Fruit fly (Drosophila melanogaster) Kc167 (cell line): ENCODE data around the gene CG14903.

Source experiments
- Myc ChIP-seq: fragments of >200 bp; optimal IDR thresholded peaks from 2 replicates; lab custom pipeline; 2017; ENCODE audit warnings: missing external identifiers
- Sin3A ChIP-seq: fragments of >200 bp; optimal IDR thresholded peaks from 2 replicates; lab custom pipeline; 2018; ENCODE audit warnings: missing external identifiers
- h ChIP-seq: fragments of >200 bp; optimal IDR thresholded peaks from 3 replicates; lab custom pipeline; 2018; ENCODE audit warnings: missing external identifiers
- insv ChIP-seq: fragments of >200 bp; optimal IDR thresholded peaks from 3 replicates; lab custom pipeline; 2018; ENCODE audit warnings: missing external identifiers
- psq ChIP-seq: fragments of >200 bp; optimal IDR thresholded peaks from 2 replicates; lab custom pipeline; 2017; ENCODE audit warnings: missing external identifiers
- ttk ChIP-seq: sonication (Bioruptor generic); optimal IDR thresholded peaks from 2 replicates; lab custom pipeline; 2017; ENCODE audit warnings: missing external identifiers

CG14903 gene

dm6 chr3R:16594056-16594858 lies 20.7 kb upstream of the CG14903 start, which contains the start of gene CG14892:
Gene CG14892 (plus strand): TSS chr3R:16594414.
- TF ChIP-seq insv (lab: Kevin White, UChicago) (no peak), Myc (lab: Kevin White, UChicago) (no peak), ttk (lab: Kevin White, UChicago) (no peak), h (lab: Kevin White, UChicago) (no peak), psq (no peak), Sin3A (lab: Kevin White, UChicago) (no peak)

dm6 chr3R:16591407-16591806 lies 17.9 kb upstream of the CG14903 start:
- TF ChIP-seq Myc (lab: Kevin White, UChicago) (no peak), insv (lab: Kevin White, UChicago) (no peak), psq (no peak), h (lab: Kevin White, UChicago) (no peak), Sin3A (lab: Kevin White, UChicago) (no peak), ttk (lab: Kevin White, UChicago) (no peak)

dm6 chr3R:16583605-16584004 lies 10.1 kb upstream of the CG14903 start, which contains the start of gene Scp2:
Gene Scp2 (minus strand): TSS chr3R:16583663.
- no peak for TF ChIP-seq psq
- TF ChIP-seq ttk (lab: Kevin White, UChicago): no peak
- TF ChIP-seq Myc (lab: Kevin White, UChicago): no peak
- TF ChIP-seq h (lab: Kevin White, UChicago): no peak
- TF ChIP-seq Sin3A (lab: Kevin White, UChicago): no peak
- no peak for TF ChIP-seq insv (lab: Kevin White, UChicago)

dm6 chr3R:16571215-16571614 lies 2.3 kb downstream of the CG14903 start, which contains the start of gene CG14891:
Gene CG14891 (plus strand): TSS chr3R:16571515.
- TF ChIP-seq Sin3A (lab: Kevin White, UChicago): no peak
- no peak for TF ChIP-seq h (lab: Kevin White, UChicago)
- TF ChIP-seq Myc (lab: Kevin White, UChicago): no peak
- TF ChIP-seq insv (lab: Kevin White, UChicago): no peak
- TF ChIP-seq psq: no peak
- TF ChIP-seq ttk (lab: Kevin White, UChicago): no peak

dm6 chr3R:16570484-16570883 lies 3.1 kb downstream of the CG14903 start:
- TF ChIP-seq psq (no peak), insv (lab: Kevin White, UChicago) (no peak)

- TF ChIP-seq psq (no peak), Myc (lab: Kevin White, UChicago) (no peak)
Observed at dm6 chr3R:16569338-16569737, 4.2 kb downstream of the CG14903 start.

dm6 chr3R:16564775-16565174 lies 8.8 kb downstream of the CG14903 start:
- TF ChIP-seq Sin3A (lab: Kevin White, UChicago) (no peak), ttk (lab: Kevin White, UChicago) (no peak), psq (no peak), Myc (lab: Kevin White, UChicago) (no peak), h (lab: Kevin White, UChicago) (no peak), insv (lab: Kevin White, UChicago) (no peak)

dm6 chr3R:16558623-16559155 lies 14.9 kb downstream of the CG14903 start:
- TF ChIP-seq Sin3A (lab: Kevin White, UChicago) (no peak), h (lab: Kevin White, UChicago) (no peak), ttk (lab: Kevin White, UChicago) (no peak)

dm6 chr3R:16553459-16554230 lies 19.9 kb downstream of the CG14903 start:
- TF ChIP-seq insv (lab: Kevin White, UChicago) (no peak), h (lab: Kevin White, UChicago) (no peak), psq (no peak), Sin3A (lab: Kevin White, UChicago) (no peak), Myc (lab: Kevin White, UChicago) (no peak), ttk (lab: Kevin White, UChicago) (no peak)

dm6 chr3R:16551680-16552627 lies 21.6 kb downstream of the CG14903 start:
- TF ChIP-seq h (lab: Kevin White, UChicago) (no peak), Myc (lab: Kevin White, UChicago) (no peak)

- TF ChIP-seq insv (lab: Kevin White, UChicago): no peak
- TF ChIP-seq psq: no peak
- no peak for TF ChIP-seq Sin3A (lab: Kevin White, UChicago)
- no peak for TF ChIP-seq h (lab: Kevin White, UChicago)
- TF ChIP-seq ttk (lab: Kevin White, UChicago): no peak
- TF ChIP-seq Myc (lab: Kevin White, UChicago): no peak
Observed at dm6 chr3R:16545705-16546104, 27.8 kb downstream of the CG14903 start.
